Fruit fly (Drosophila melanogaster) whole organism, embryonic: ENCODE results near the gene ckd.

Source experiments
- Adf1 ChIP-seq: fragments of 200-800 bp; sonication (Bioruptor generic); IDR thresholded peaks from 2 replicates; pipeline ENCODE4 v1.3.6; 2022; ENCODE audit warnings: missing biosample characterization, missing genetic modification characterization
- Asciz ChIP-seq: fragments of 200-800 bp; sonication (Bioruptor generic); optimal IDR thresholded peaks from 2 replicates; lab custom pipeline; 2017; ENCODE audit warnings: missing biosample characterization, mild to moderate bottlenecking, missing genetic modification characterization, missing genetic modification reagents
- Bgb ChIP-seq: fragments of 200-800 bp; sonication (Bioruptor generic); IDR thresholded peaks from 2 replicates; pipeline ENCODE4 v1.3.6; 2022; ENCODE audit warnings: missing biosample characterization, missing genetic modification characterization; ENCODE audit not compliant: partially characterized antibody
- Bteb2 ChIP-seq: fragments of 200-800 bp; sonication (Bioruptor generic); optimal IDR thresholded peaks from 2 replicates; lab custom pipeline; 2016; ENCODE audit warnings: missing biosample characterization, missing genetic modification characterization
- CG12391 ChIP-seq: fragments of 200-800 bp; sonication (Bioruptor generic); optimal IDR thresholded peaks from 3 replicates; lab custom pipeline; 2018; ENCODE audit warnings: missing biosample characterization, mild to moderate bottlenecking, missing genetic modification characterization, moderate library complexity
- CG13424 ChIP-seq: fragments of 200-800 bp; sonication (Bioruptor generic); optimal IDR thresholded peaks from 2 replicates; lab custom pipeline; 2019; ENCODE audit warnings: missing biosample characterization, mild to moderate bottlenecking, missing genetic modification characterization, moderate library complexity
- CG15479 ChIP-seq: fragments of 200-800 bp; sonication (Bioruptor generic); optimal IDR thresholded peaks from 3 replicates; lab custom pipeline; 2019; ENCODE audit warnings: missing biosample characterization, mild to moderate bottlenecking, missing genetic modification characterization, moderate library complexity
- CG15601 ChIP-seq: fragments of 200-800 bp; sonication (Bioruptor generic); optimal IDR thresholded peaks from 3 replicates; lab custom pipeline; 2019; ENCODE audit warnings: missing biosample characterization, mild to moderate bottlenecking, missing genetic modification characterization, moderate library complexity
- CG2129 ChIP-seq: fragments of 200-800 bp; sonication (Bioruptor generic); IDR thresholded peaks from 2 replicates; pipeline ENCODE4 v1.3.6; 2022; ENCODE audit warnings: missing biosample characterization, missing genetic modification characterization; ENCODE audit not compliant: partially characterized antibody
- CG4404 ChIP-seq: fragments of 200-800 bp; sonication (Bioruptor generic); IDR thresholded peaks from 2 replicates; pipeline ENCODE4 v1.3.6; 2022; ENCODE audit warnings: missing biosample characterization, missing genetic modification characterization
- CG4424 ChIP-seq: fragments of 200-800 bp; sonication (Bioruptor generic); optimal IDR thresholded peaks from 3 replicates; lab custom pipeline; 2016; ENCODE audit warnings: missing biosample characterization, missing genetic modification characterization
- CG8281 ChIP-seq: fragments of 200-800 bp; sonication (Bioruptor generic); optimal IDR thresholded peaks from 2 replicates; lab custom pipeline; 2018; ENCODE audit warnings: missing biosample characterization, mild to moderate bottlenecking, missing genetic modification characterization, moderate library complexity
- CHES-1-like ChIP-seq: fragments of 200-800 bp; sonication (Bioruptor generic); optimal IDR thresholded peaks from 2 replicates; lab custom pipeline; 2016; ENCODE audit warnings: missing biosample characterization, missing genetic modification characterization
- D19B ChIP-seq: fragments of 200-800 bp; sonication (Bioruptor generic); optimal IDR thresholded peaks from 2 replicates; lab custom pipeline; 2017; ENCODE audit warnings: missing biosample characterization, mild to moderate bottlenecking, missing genetic modification characterization
- Doc2 ChIP-seq: fragments of 200-800 bp; sonication (Bioruptor generic); IDR thresholded peaks from 2 replicates; pipeline ENCODE4 v1.3.6; 2022; ENCODE audit warnings: missing biosample characterization, missing genetic modification characterization
- Doc3 ChIP-seq: fragments of 200-800 bp; sonication (Bioruptor generic); IDR thresholded peaks from 3 replicates; pipeline ENCODE4 v1.3.6; 2022; ENCODE audit warnings: missing biosample characterization, missing genetic modification characterization; ENCODE audit not compliant: partially characterized antibody
- Ets65A ChIP-seq: fragments of 200-800 bp; sonication (Bioruptor generic); peaks from one replicate; lab custom pipeline; 2016; ENCODE audit warnings: missing biosample characterization, missing genetic modification characterization
- Lim3 ChIP-seq: fragments of 200-800 bp; sonication (Bioruptor generic); IDR thresholded peaks from 2 replicates; pipeline ENCODE4 v1.3.6; 2022; ENCODE audit warnings: missing biosample characterization, missing genetic modification characterization
- Nf-YC ChIP-seq: fragments of 200-800 bp; optimal IDR thresholded peaks from 3 replicates; lab custom pipeline; 2019; ENCODE audit warnings: missing biosample characterization, mild to moderate bottlenecking, missing genetic modification characterization, moderate library complexity
- Rfx ChIP-seq: fragments of 200-800 bp; sonication (Bioruptor generic); IDR thresholded peaks from 2 replicates; pipeline ENCODE4 v1.3.6; 2022; ENCODE audit warnings: missing biosample characterization, missing genetic modification characterization
- Sox100B ChIP-seq: fragments of 200-800 bp; sonication (Bioruptor generic); optimal IDR thresholded peaks from 3 replicates; lab custom pipeline; 2018; ENCODE audit warnings: missing biosample characterization, mild to moderate bottlenecking, missing genetic modification characterization
- ase ChIP-seq: fragments of 200-800 bp; sonication (Bioruptor generic); IDR thresholded peaks from 3 replicates; pipeline ENCODE4 v1.3.6; 2022; ENCODE audit warnings: missing biosample characterization, missing genetic modification characterization
- cato ChIP-seq: fragments of 200-800 bp; sonication (Bioruptor generic); optimal IDR thresholded peaks from 2 replicates; lab custom pipeline; 2016; ENCODE audit warnings: missing biosample characterization, missing genetic modification characterization, borderline replicate concordance
- chinmo ChIP-seq: fragments of 200-800 bp; sonication (Bioruptor generic); IDR thresholded peaks from 4 replicates; pipeline ENCODE4 v1.3.6; 2022; ENCODE audit warnings: missing biosample characterization, missing genetic modification characterization; ENCODE audit not compliant: partially characterized antibody
- cwo ChIP-seq: fragments of 200-800 bp; sonication (Bioruptor generic); optimal IDR thresholded peaks from 3 replicates; lab custom pipeline; 2017; ENCODE audit warnings: missing biosample characterization, missing genetic modification characterization, mild to moderate bottlenecking, moderate library complexity, missing genetic modification reagents
- grn ChIP-seq: fragments of 200-800 bp; sonication (Bioruptor generic); optimal IDR thresholded peaks from 3 replicates; lab custom pipeline; 2017; ENCODE audit warnings: missing biosample characterization, missing genetic modification characterization
- gt ChIP-seq: fragments of 200-800 bp; sonication (Bioruptor generic); IDR thresholded peaks from 2 replicates; pipeline ENCODE4 v1.3.6; 2022; ENCODE audit warnings: missing biosample characterization, missing genetic modification characterization
- hbn ChIP-seq: fragments of 200-800 bp; sonication (Bioruptor generic); IDR thresholded peaks from 2 replicates; pipeline ENCODE4 v1.3.6; 2022; ENCODE audit warnings: missing biosample characterization, missing genetic modification characterization; ENCODE audit not compliant: partially characterized antibody
- lmd ChIP-seq: fragments of 200-800 bp; sonication (Bioruptor generic); IDR thresholded peaks from 2 replicates; pipeline ENCODE4 v1.3.6; 2022; ENCODE audit warnings: missing biosample characterization, missing genetic modification characterization
- maf-S ChIP-seq: fragments of 200-800 bp; sonication (Bioruptor generic); optimal IDR thresholded peaks from 2 replicates; lab custom pipeline; 2016; ENCODE audit warnings: missing biosample characterization, missing genetic modification characterization
- mirr ChIP-seq: fragments of 200-800 bp; sonication (Bioruptor generic); optimal IDR thresholded peaks from 3 replicates; lab custom pipeline; 2018; ENCODE audit warnings: missing biosample characterization, mild to moderate bottlenecking, missing genetic modification characterization
- pros ChIP-seq: fragments of 200-800 bp; sonication (Bioruptor generic); optimal IDR thresholded peaks from 3 replicates; lab custom pipeline; 2019; ENCODE audit warnings: missing biosample characterization, mild to moderate bottlenecking, missing genetic modification characterization, moderate library complexity
- ranshi ChIP-seq: fragments of 200-800 bp; sonication (Bioruptor generic); IDR thresholded peaks from 2 replicates; pipeline ENCODE4 v1.3.6; 2022; ENCODE audit warnings: missing biosample characterization, missing genetic modification characterization
- schlank ChIP-seq: fragments of 200-800 bp; sonication (Bioruptor generic); optimal IDR thresholded peaks from 2 replicates; lab custom pipeline; 2018; ENCODE audit warnings: missing biosample characterization, mild to moderate bottlenecking, missing genetic modification characterization
- sens ChIP-seq: fragments of 200-800 bp; sonication (Bioruptor generic); peaks from one replicate; lab custom pipeline; 2016; ENCODE audit warnings: missing biosample characterization, missing genetic modification characterization
- slou ChIP-seq: fragments of 200-800 bp; sonication (Bioruptor generic); optimal IDR thresholded peaks from 3 replicates; lab custom pipeline; 2016; ENCODE audit warnings: missing biosample characterization, missing genetic modification characterization
- tap ChIP-seq: fragments of 200-800 bp; optimal IDR thresholded peaks from 3 replicates; lab custom pipeline; 2019; ENCODE audit warnings: missing biosample characterization, mild to moderate bottlenecking, missing genetic modification characterization, moderate library complexity
- tin ChIP-seq: fragments of 200-800 bp; sonication (Bioruptor generic); optimal IDR thresholded peaks from 3 replicates; lab custom pipeline; 2016; ENCODE audit warnings: missing biosample characterization, missing genetic modification characterization
- trh ChIP-seq: fragments of 200-800 bp; sonication (Bioruptor generic); optimal IDR thresholded peaks from 2 replicates; lab custom pipeline; 2016; ENCODE audit warnings: missing biosample characterization, missing genetic modification characterization
- zen2 ChIP-seq: fragments of 200-800 bp; sonication (Bioruptor generic); IDR thresholded peaks from 3 replicates; pipeline ENCODE4 v1.3.6; 2022; ENCODE audit warnings: missing biosample characterization, missing genetic modification characterization; ENCODE audit not compliant: partially characterized antibody
- zf30C ChIP-seq: fragments of 200-800 bp; sonication (Bioruptor generic); optimal IDR thresholded peaks from 3 replicates; lab custom pipeline; 2018; ENCODE audit warnings: missing biosample characterization, mild to moderate bottlenecking, missing genetic modification characterization

Gene ckd

DNA sequence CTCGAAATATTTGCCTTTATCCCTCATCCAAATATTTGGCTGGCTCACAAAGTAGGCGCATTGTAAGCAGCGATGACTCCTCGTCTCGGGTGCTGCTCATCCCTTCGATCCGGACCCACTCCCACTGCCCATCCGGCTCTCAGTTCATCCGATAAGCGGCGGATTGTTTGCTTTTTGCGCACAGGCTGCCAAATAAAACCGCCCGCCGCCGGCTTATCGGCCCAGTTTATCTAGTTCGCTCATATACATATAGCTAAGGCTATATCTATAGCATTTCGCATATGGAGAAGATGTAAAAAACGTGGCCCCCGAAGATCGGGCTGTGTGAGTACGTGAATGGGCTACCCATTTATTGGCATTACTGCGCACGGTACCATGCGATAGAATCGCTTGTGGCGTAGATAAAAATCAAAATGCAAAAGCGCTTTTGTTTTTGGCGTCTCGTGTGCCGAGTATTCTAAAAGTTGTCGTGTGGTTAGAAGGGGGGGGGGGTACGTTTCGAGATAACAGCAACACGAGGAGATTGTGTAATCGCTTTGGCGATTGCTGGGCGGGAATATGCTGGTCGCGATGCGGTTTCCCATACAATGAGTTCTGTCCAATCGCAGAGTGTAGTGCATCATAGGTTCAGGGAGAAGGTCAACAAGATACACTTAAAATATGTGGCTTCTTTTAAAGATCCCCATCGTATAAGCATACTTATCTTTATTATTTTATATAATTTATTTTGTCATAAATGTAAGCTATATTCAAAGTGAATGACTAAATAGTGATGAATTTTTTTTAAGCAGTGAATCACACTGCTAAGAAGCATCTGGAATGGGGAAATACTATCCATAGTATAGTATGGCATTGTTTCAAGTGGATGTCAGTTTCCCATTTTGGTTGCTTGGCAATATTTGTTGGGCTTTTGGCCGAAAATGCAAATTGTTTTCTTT lies 51.3 kb downstream of the ckd start (continued):
- TF ChIP-seq grn (GFP tag; lab: Kevin White, UChicago) (peak; percentile 84), tin (GFP tag; lab: Kevin White, UChicago) (no peak), CG12391 (tag; lab: Kevin White, UChicago) (no peak), CG2129 (GFP tag; lab: Robert Waterston, UW) (no peak), cwo (GFP tag; lab: Kevin White, UChicago) (peak; percentile 92), CG4404 (no peak), CG15479 (peak; percentile 91), ranshi (GFP tag; lab: Robert Waterston, UW) (no peak), maf-S (no peak), hbn (GFP tag; lab: Robert Waterston, UW) (no peak), ase (GFP tag; lab: Robert Waterston, UW) (no peak), pros (no peak), CHES-1-like (no peak), CG8281 (tag; lab: Kevin White, UChicago) (no peak), CG4424 (no peak), trh (GFP tag; lab: Kevin White, UChicago) (no peak), Lim3 (no peak), CG15601 (tag; lab: Kevin White, UChicago) (no peak), schlank (tag; lab: Kevin White, UChicago) (no peak), gt (GFP tag; lab: Robert Waterston, UW) (no peak), Bteb2 (no peak), Doc2 (no peak), cato (GFP tag; lab: Kevin White, UChicago) (no peak), Nf-YC (tag; lab: Kevin White, UChicago) (peak; percentile 95), mirr (GFP tag; lab: Kevin White, UChicago) (peak; percentile 26), Asciz (no peak), Doc3 (no peak), lmd (GFP tag; lab: Robert Waterston, UW) (no peak), Adf1 (no peak; the same call in 1 of the 2 replicates), zen2 (no peak), sens (GFP tag; lab: Kevin White, UChicago) (peak; percentile 20), Rfx (0 out of 2 replicates have a peak, but pooled peaks have one; percentile 3), tap (no peak), Sox100B (GFP tag; lab: Kevin White, UChicago) (no peak), zf30C (no peak), D19B (GFP tag; lab: Kevin White, UChicago) (no peak), chinmo (peak; percentile 86; the same call in 1 of the 4 replicates), slou (GFP tag; lab: Kevin White, UChicago) (no peak)

DNA sequence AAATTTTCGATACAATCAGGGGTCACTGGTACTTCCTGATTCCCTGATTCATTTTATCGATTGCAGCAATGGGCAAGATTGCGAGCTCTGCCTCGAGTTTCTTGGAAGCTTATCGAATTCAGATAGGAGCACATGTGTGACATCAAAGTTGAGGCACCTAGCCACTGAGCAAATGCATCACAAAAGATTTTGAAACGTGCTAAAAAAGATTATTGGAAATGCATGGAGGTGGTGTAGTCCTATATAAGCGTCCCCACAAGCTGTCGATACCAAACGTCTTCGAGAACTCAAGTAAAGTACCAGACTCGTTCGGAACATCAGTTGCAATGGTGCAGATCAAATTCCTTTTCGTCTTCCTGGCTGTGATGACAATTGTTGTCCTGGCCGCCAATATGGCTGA lies 56.4 kb downstream of the ckd start, which contains the start of gene Drsl2:
Gene Drsl2, plus strand, starts transcription at position 301 of the 400 bp plus-strand sequence.
- TF ChIP-seq CG13424 (tag; lab: Kevin White, UChicago) (no peak), Ets65A (GFP tag; lab: Kevin White, UChicago) (peak; percentile 4), Bgb (no peak)
